Worm (Caenorhabditis elegans): Measurements from ENCODE around the gene nhr-21.

ce11 chrII:7340703-7341102, 1.7 kb downstream of the nhr-21 start:
- TF ChIP-seq lin-11 (tag; optimal IDR thresholded peaks at IDR 0.05) (no peak), ceh-9 (tag; optimal IDR thresholded peaks at IDR 0.05) (no peak), K09A11.1 (tag; optimal IDR thresholded peaks at IDR 0.05; ENCODE audit: insufficient read depth) (no peak), hlh-30 (tag; optimal IDR thresholded peaks at IDR 0.05; ENCODE audit: insufficient read depth) (no peak), ama-1 (optimal IDR thresholded peaks at IDR 0.05) (no peak), pha-4 (tag; optimal IDR thresholded peaks at IDR 0.05) (no peak), hlh-8 (tag; optimal IDR thresholded peaks at IDR 0.05) (no peak), nhr-11 (tag; optimal IDR thresholded peaks at IDR 0.05) (no peak), pha-2 (tag; optimal IDR thresholded peaks at IDR 0.05) (no peak), ceh-6 (GFP tag; optimal IDR thresholded peaks at IDR 0.05) (no peak)

Measured in whole organism, late embryonic.